Worm (Caenorhabditis elegans) whole organism, early embryonic: Measurements from ENCODE around the gene ttr-54.

Source experiments
- B0310.2 ChIP-seq: sonication (generic microtip); optimal IDR thresholded peaks from 2 replicates; lab custom pipeline; 2016; ENCODE audit warnings: mild to moderate bottlenecking, missing genetic modification characterization, missing compliant biosample characterization
- aly-1 ChIP-seq: sonication (generic microtip); optimal IDR thresholded peaks from 2 replicates; lab custom pipeline; 2016; ENCODE audit warnings: missing genetic modification characterization, missing compliant biosample characterization
- ama-1 ChIP-seq: fragments of 150-350 bp; optimal IDR thresholded peaks from 2 replicates; lab custom pipeline; 2014
- ceh-36 ChIP-seq: sonication (generic microtip); optimal IDR thresholded peaks from 2 replicates; lab custom pipeline; 2016; ENCODE audit warnings: missing genetic modification characterization, inconsistent platforms, missing compliant biosample characterization
- flt-1 ChIP-seq: fragments of 200-800 bp; sonication (Bioruptor generic); IDR thresholded peaks from 2 replicates; pipeline ENCODE4 v1.3.6; 2022; ENCODE audit warnings: missing genetic modification characterization, missing compliant biosample characterization
- hmg-4 ChIP-seq: fragments of 200-800 bp; sonication (Bioruptor generic); optimal IDR thresholded peaks from 2 replicates; lab custom pipeline; 2018; ENCODE audit warnings: mild to moderate bottlenecking, missing genetic modification characterization, missing compliant biosample characterization
- hnd-1 ChIP-seq: sonication (generic microtip); optimal IDR thresholded peaks from 2 replicates; lab custom pipeline; 2016; ENCODE audit warnings: missing genetic modification characterization, missing compliant biosample characterization
- pes-1 ChIP-seq: fragments of 200-800 bp; sonication (Bioruptor generic); IDR thresholded peaks from 2 replicates; pipeline ENCODE4 v1.3.6; 2022; ENCODE audit warnings: missing genetic modification reagents, missing genetic modification characterization, missing compliant biosample characterization
- scrt-1 ChIP-seq: fragments of 200-800 bp; sonication (Bioruptor generic); IDR thresholded peaks from 2 replicates; pipeline ENCODE4 v1.3.6; 2022; ENCODE audit warnings: missing genetic modification characterization, missing compliant biosample characterization
- sea-1 ChIP-seq: fragments of 200-800 bp; sonication (Bioruptor generic); conservative IDR thresholded peaks from 2 replicates; pipeline ENCODE4 v1.3.6; 2022; ENCODE audit warnings: missing genetic modification characterization, missing compliant biosample characterization
- tbx-11 ChIP-seq: fragments of 200-800 bp; sonication (Bioruptor generic); IDR thresholded peaks from 2 replicates; pipeline ENCODE4 v1.3.6; 2022; ENCODE audit warnings: missing genetic modification characterization, missing compliant biosample characterization
- tra-4 ChIP-seq: sonication (generic microtip); optimal IDR thresholded peaks from 2 replicates; lab custom pipeline; 2017; ENCODE audit warnings: missing genetic modification characterization, missing compliant biosample characterization

DNA sequence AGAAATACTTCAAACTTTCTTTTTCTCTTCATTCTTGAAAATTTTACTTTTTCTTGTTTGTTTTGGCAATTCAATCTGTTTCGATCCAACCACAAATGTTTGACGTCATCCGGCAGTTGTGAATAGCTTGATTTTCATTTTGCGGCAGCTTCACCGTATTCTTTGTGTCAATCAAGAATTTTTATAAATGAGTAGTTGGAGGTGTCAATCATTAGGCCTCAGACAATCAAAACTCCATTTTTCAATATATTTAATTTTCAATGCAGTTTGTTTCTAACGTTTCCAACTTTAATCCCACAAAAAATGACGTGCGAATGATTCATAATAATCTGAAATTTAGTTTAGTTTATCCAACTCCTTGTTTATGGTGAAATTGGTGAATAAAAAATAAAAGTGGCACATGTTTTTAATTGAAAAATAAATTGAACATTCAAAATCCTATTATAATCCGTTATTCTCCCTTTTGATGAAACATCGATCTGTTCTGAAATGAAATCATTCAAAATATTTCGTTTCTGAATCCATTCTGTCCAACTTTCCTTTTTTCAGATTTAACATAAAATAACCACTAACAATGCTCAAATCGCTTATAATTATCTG, 2.0 kb downstream of the ttr-54 start, which contains the start of gene ttr-53:
- TF ChIP-seq ama-1 (no peak), flt-1 (GFP tag; lab: Robert Waterston, UW) (no peak), aly-1 (tag; lab: Kevin White, UChicago) (no peak), pes-1 (GFP tag; lab: Robert Waterston, UW) (no peak), B0310.2 (tag; lab: Kevin White, UChicago) (no peak), hmg-4 (GFP tag; lab: Kevin White, UChicago) (no peak), hnd-1 (tag; lab: Kevin White, UChicago) (no peak), tra-4 (tag; lab: Kevin White, UChicago) (no peak), tbx-11 (GFP tag; lab: Robert Waterston, UW) (no peak), ceh-36 (tag; lab: Kevin White, UChicago) (no peak), scrt-1 (no peak), sea-1 (GFP tag; lab: Robert Waterston, UW) (no peak)
